Worm (Caenorhabditis elegans) whole organism, L2 larva: ENCODE measurements around the gene seld-1.

Experiments used
- skn-1 ChIP-seq: sonication (generic microtip); optimal IDR thresholded peaks from 2 replicates; lab custom pipeline; 2017; ENCODE audit warnings: missing biosample characterization, missing genetic modification characterization
- snpc-4 ChIP-seq: fragments of 150-350 bp; optimal IDR thresholded peaks from 2 replicates; lab custom pipeline; 2014; ENCODE audit warnings: missing biosample characterization, missing genetic modification characterization
- unc-39 ChIP-seq: fragments of 150-350 bp; optimal IDR thresholded peaks from 2 replicates; lab custom pipeline; 2014; ENCODE audit warnings: missing biosample characterization, missing genetic modification characterization
- ztf-1 ChIP-seq: fragments of 200-800 bp; sonication (Bioruptor generic); conservative IDR thresholded peaks from 2 replicates; pipeline ENCODE4 v1.3.6; 2022; ENCODE audit warnings: missing genetic modification characterization, missing compliant biosample characterization
- ztf-4 ChIP-seq: fragments of 150-350 bp; optimal IDR thresholded peaks from 2 replicates; lab custom pipeline; 2014; ENCODE audit warnings: missing biosample characterization, missing genetic modification characterization

ce11 chrIV:13505662-13506061, 418 bp downstream of the seld-1 start, which contains the start of gene nlp-17:
- TF ChIP-seq snpc-4 (tag; lab: Kevin White, UChicago) = no peak
- no peak for TF ChIP-seq ztf-4 (tag; lab: Kevin White, UChicago)
- TF ChIP-seq unc-39 = no peak
- TF ChIP-seq ztf-1 (GFP tag; lab: Robert Waterston, UW) = no peak
- no peak for TF ChIP-seq skn-1 (tag; lab: Kevin White, UChicago)
